Worm (Caenorhabditis elegans) whole organism, midembryonic: Measurements from ENCODE around the gene C16C4.17.

Experiments
- T22C8.4 ChIP-seq: fragments of 200-800 bp; sonication (Bioruptor generic); IDR thresholded peaks from 2 replicates; pipeline ENCODE4 v1.3.6; 2022; ENCODE audit warnings: missing genetic modification characterization, missing compliant biosample characterization
- cog-1 ChIP-seq: sonication (generic microtip); optimal IDR thresholded peaks from 2 replicates; lab custom pipeline; 2016; ENCODE audit warnings: missing genetic modification characterization, missing compliant biosample characterization
- klf-2 ChIP-seq: fragments of 200-800 bp; sonication (Bioruptor generic); conservative IDR thresholded peaks from 2 replicates; pipeline ENCODE4 v1.3.6; 2022; ENCODE audit warnings: missing genetic modification reagents, missing genetic modification characterization, missing compliant biosample characterization
- tab-1 ChIP-seq: fragments of 200-800 bp; sonication (Bioruptor generic); IDR thresholded peaks from 2 replicates; pipeline ENCODE4 v1.3.6; 2022; ENCODE audit warnings: missing genetic modification characterization, missing compliant biosample characterization
- ztf-23 ChIP-seq: fragments of 200-800 bp; sonication (Bioruptor generic); IDR thresholded peaks from 2 replicates; pipeline ENCODE4 v1.3.6; 2022; ENCODE audit warnings: missing genetic modification reagents, missing genetic modification characterization, missing compliant biosample characterization

ce11 chrII:1901981-1902380 is 37.6 kb downstream of the C16C4.17 start, which contains the start of gene math-23:
- TF ChIP-seq cog-1 (tag; lab: Kevin White, UChicago): no peak
- no peak for TF ChIP-seq ztf-23 (GFP tag; lab: Robert Waterston, UW)
- TF ChIP-seq T22C8.4: no peak
- TF ChIP-seq tab-1: no peak
- TF ChIP-seq klf-2: no peak
